Fruit fly (Drosophila melanogaster) whole organism, embryonic: ENCODE results near the gene cyr.

Experiments
- BEAF-32 ChIP-seq: fragments of 200-800 bp; sonication (Bioruptor generic); optimal IDR thresholded peaks from 3 replicates; lab custom pipeline; 2017; ENCODE audit warnings: missing biosample characterization, missing genetic modification characterization, mild to moderate bottlenecking, moderate library complexity, missing genetic modification reagents
- CG10267 ChIP-seq: fragments of 200-800 bp; sonication (Bioruptor generic); optimal IDR thresholded peaks from 2 replicates; lab custom pipeline; 2018; ENCODE audit warnings: missing biosample characterization, mild to moderate bottlenecking, missing genetic modification characterization, moderate library complexity
- CG12659 ChIP-seq: fragments of 200-800 bp; sonication (Bioruptor generic); optimal IDR thresholded peaks from 3 replicates; lab custom pipeline; 2017; ENCODE audit warnings: mild to moderate bottlenecking, missing biosample characterization, missing genetic modification reagents, missing genetic modification characterization
- CG13287 ChIP-seq: fragments of 200-800 bp; sonication (Bioruptor generic); IDR thresholded peaks from 2 replicates; pipeline ENCODE4 v1.3.6; 2022; ENCODE audit warnings: missing biosample characterization, missing genetic modification characterization; ENCODE audit not compliant: partially characterized antibody
- CG14710 ChIP-seq: fragments of 200-800 bp; sonication (Bioruptor generic); optimal IDR thresholded peaks from 3 replicates; lab custom pipeline; 2019; ENCODE audit warnings: missing biosample characterization, mild to moderate bottlenecking, missing genetic modification characterization, moderate library complexity
- CG15514 ChIP-seq: fragments of 200-800 bp; sonication (Bioruptor generic); optimal IDR thresholded peaks from 3 replicates; lab custom pipeline; 2017; ENCODE audit warnings: missing biosample characterization, missing genetic modification characterization, mild to moderate bottlenecking, moderate library complexity, missing genetic modification reagents
- CG2116 ChIP-seq: fragments of 200-800 bp; sonication (Bioruptor generic); optimal IDR thresholded peaks from 3 replicates; lab custom pipeline; 2018; ENCODE audit warnings: missing biosample characterization, mild to moderate bottlenecking, missing genetic modification characterization
- CG30020 ChIP-seq: fragments of 200-800 bp; optimal IDR thresholded peaks from 2 replicates; lab custom pipeline; 2019; ENCODE audit warnings: missing biosample characterization, mild to moderate bottlenecking, missing genetic modification characterization, moderate library complexity
- CG32532 ChIP-seq: fragments of 200-800 bp; sonication (Bioruptor generic); IDR thresholded peaks from 2 replicates; pipeline ENCODE4 v1.3.6; 2022; ENCODE audit warnings: missing biosample characterization, missing genetic modification characterization
- CG33213 ChIP-seq: fragments of 200-800 bp; sonication (Bioruptor generic); optimal IDR thresholded peaks from 3 replicates; lab custom pipeline; 2016; ENCODE audit warnings: missing biosample characterization, missing genetic modification characterization
- CG4424 ChIP-seq: fragments of 200-800 bp; sonication (Bioruptor generic); optimal IDR thresholded peaks from 3 replicates; lab custom pipeline; 2016; ENCODE audit warnings: missing biosample characterization, missing genetic modification characterization
- CG5953 ChIP-seq: fragments of 200-800 bp; sonication (Bioruptor generic); IDR thresholded peaks from 2 replicates; pipeline ENCODE4 v1.3.6; 2022; ENCODE audit warnings: missing biosample characterization, missing genetic modification characterization
- CG6272 ChIP-seq: fragments of 200-800 bp; sonication (Bioruptor generic); IDR thresholded peaks from 2 replicates; pipeline ENCODE4 v1.3.6; 2022; ENCODE audit warnings: missing biosample characterization, missing genetic modification characterization
- CG7372 ChIP-seq: fragments of 200-800 bp; sonication (Bioruptor generic); IDR thresholded peaks from 2 replicates; pipeline ENCODE4 v1.3.6; 2022; ENCODE audit warnings: missing biosample characterization, missing genetic modification characterization
- CG8089 ChIP-seq: fragments of 200-800 bp; sonication (Bioruptor generic); optimal IDR thresholded peaks from 3 replicates; lab custom pipeline; 2016; ENCODE audit warnings: missing biosample characterization, missing genetic modification characterization
- CG9797 ChIP-seq: fragments of 200-800 bp; sonication (Bioruptor generic); optimal IDR thresholded peaks from 3 replicates; lab custom pipeline; 2018; ENCODE audit warnings: missing biosample characterization, mild to moderate bottlenecking, missing genetic modification characterization
- Dad ChIP-seq: fragments of 200-800 bp; sonication (Bioruptor generic); optimal IDR thresholded peaks from 3 replicates; lab custom pipeline; 2016; ENCODE audit warnings: missing biosample characterization, missing genetic modification characterization
- Deaf1 ChIP-seq: fragments of 200-800 bp; optimal IDR thresholded peaks from 3 replicates; lab custom pipeline; 2019; ENCODE audit warnings: missing biosample characterization, mild to moderate bottlenecking, missing genetic modification characterization, moderate library complexity
- Dp ChIP-seq: fragments of 200-800 bp; sonication (Bioruptor generic); optimal IDR thresholded peaks from 2 replicates; lab custom pipeline; 2018; ENCODE audit warnings: missing biosample characterization, mild to moderate bottlenecking, missing genetic modification characterization, moderate library complexity
- Dref ChIP-seq: fragments of 200-800 bp; sonication (Bioruptor generic); IDR thresholded peaks from 2 replicates; pipeline ENCODE4 v1.3.6; 2022; ENCODE audit warnings: missing biosample characterization, missing genetic modification characterization
- Ets97D ChIP-seq: fragments of 200-800 bp; sonication (Bioruptor generic); optimal IDR thresholded peaks from 3 replicates; lab custom pipeline; 2016; ENCODE audit warnings: missing biosample characterization, missing genetic modification characterization
- MESR4 ChIP-seq: fragments of 200-800 bp; sonication (Bioruptor generic); optimal IDR thresholded peaks from 2 replicates; lab custom pipeline; 2018; ENCODE audit warnings: missing biosample characterization, mild to moderate bottlenecking, missing genetic modification characterization, moderate library complexity
- Myb ChIP-seq: fragments of 200-800 bp; sonication (Bioruptor generic); optimal IDR thresholded peaks from 2 replicates; lab custom pipeline; 2016; ENCODE audit warnings: missing biosample characterization, missing genetic modification characterization
- NC2β ChIP-seq: fragments of 200-800 bp; sonication (Bioruptor generic); optimal IDR thresholded peaks from 2 replicates; lab custom pipeline; 2016; ENCODE audit warnings: missing biosample characterization, missing genetic modification characterization
- Sin3A ChIP-seq: fragments of >200 bp; optimal IDR thresholded peaks from 2 replicates; lab custom pipeline; 2018
- Sry-β ChIP-seq: fragments of 200-800 bp; sonication (Bioruptor generic); optimal IDR thresholded peaks from 2 replicates; lab custom pipeline; 2018; ENCODE audit warnings: missing biosample characterization, mild to moderate bottlenecking, missing genetic modification characterization, moderate library complexity
- Sry-δ ChIP-seq: fragments of 200-800 bp; sonication (Bioruptor generic); optimal IDR thresholded peaks from 2 replicates; lab custom pipeline; 2016; ENCODE audit warnings: missing biosample characterization, missing genetic modification characterization
- amos ChIP-seq: fragments of 200-800 bp; sonication (Bioruptor generic); IDR thresholded peaks from 2 replicates; pipeline ENCODE4 v1.3.6; 2022; ENCODE audit warnings: missing biosample characterization, missing genetic modification characterization; ENCODE audit not compliant: partially characterized antibody
- ap ChIP-seq: fragments of 200-800 bp; sonication (Bioruptor generic); IDR thresholded peaks from 2 replicates; pipeline ENCODE4 v1.3.6; 2022; ENCODE audit warnings: missing biosample characterization, missing genetic modification characterization
- bigmax ChIP-seq: fragments of 200-800 bp; sonication (Bioruptor generic); optimal IDR thresholded peaks from 2 replicates; lab custom pipeline; 2018; ENCODE audit warnings: missing biosample characterization, mild to moderate bottlenecking, missing genetic modification characterization
- cas ChIP-seq: fragments of 200-800 bp; sonication (Bioruptor generic); IDR thresholded peaks from 2 replicates; pipeline ENCODE4 v1.3.6; 2022; ENCODE audit warnings: missing biosample characterization, missing genetic modification characterization
- chinmo ChIP-seq: fragments of 200-800 bp; sonication (Bioruptor generic); IDR thresholded peaks from 4 replicates; pipeline ENCODE4 v1.3.6; 2022; ENCODE audit warnings: missing biosample characterization, missing genetic modification characterization; ENCODE audit not compliant: partially characterized antibody
- crc ChIP-seq: fragments of 200-800 bp; sonication (Bioruptor generic); optimal IDR thresholded peaks from 2 replicates; lab custom pipeline; 2016; ENCODE audit warnings: missing biosample characterization, missing genetic modification characterization
- fd102C ChIP-seq: fragments of 200-800 bp; sonication (Bioruptor generic); optimal IDR thresholded peaks from 2 replicates; lab custom pipeline; 2018; ENCODE audit warnings: missing biosample characterization, mild to moderate bottlenecking, missing genetic modification characterization, moderate library complexity
- gce ChIP-seq: fragments of 200-800 bp; sonication (Bioruptor generic); IDR thresholded peaks from 3 replicates; pipeline ENCODE4 v1.3.6; 2022; ENCODE audit warnings: missing biosample characterization, missing genetic modification characterization
- gem ChIP-seq: fragments of 200-800 bp; sonication (Bioruptor generic); optimal IDR thresholded peaks from 2 replicates; lab custom pipeline; 2019; ENCODE audit warnings: missing biosample characterization, mild to moderate bottlenecking, missing genetic modification characterization, moderate library complexity
- gfzf ChIP-seq: fragments of 200-800 bp; sonication (Bioruptor generic); optimal IDR thresholded peaks from 2 replicates; lab custom pipeline; 2016; ENCODE audit warnings: missing biosample characterization, mild to moderate bottlenecking, missing genetic modification characterization, moderate library complexity
- hth ChIP-seq: fragments of >200 bp; optimal IDR thresholded peaks from 2 replicates; lab custom pipeline; 2017; ENCODE audit warnings: inconsistent platforms
- nmo ChIP-seq: fragments of 200-800 bp; sonication (Bioruptor generic); optimal IDR thresholded peaks from 2 replicates; lab custom pipeline; 2018; ENCODE audit warnings: missing biosample characterization, mild to moderate bottlenecking, missing genetic modification characterization, moderate library complexity
- pfk ChIP-seq: fragments of 200-800 bp; sonication (Bioruptor generic); optimal IDR thresholded peaks from 2 replicates; lab custom pipeline; 2018; ENCODE audit warnings: missing biosample characterization, mild to moderate bottlenecking, missing genetic modification characterization, moderate library complexity
- phol ChIP-seq: fragments of 200-800 bp; sonication (Bioruptor generic); optimal IDR thresholded peaks from 3 replicates; lab custom pipeline; 2018; ENCODE audit warnings: missing biosample characterization, mild to moderate bottlenecking, missing genetic modification characterization, moderate library complexity
- psq ChIP-seq: fragments of 200-800 bp; sonication (Bioruptor generic); optimal IDR thresholded peaks from 2 replicates; lab custom pipeline; 2017; ENCODE audit warnings: missing biosample characterization, missing genetic modification characterization
- pzg ChIP-seq: fragments of 200-800 bp; sonication (Bioruptor generic); optimal IDR thresholded peaks from 3 replicates; lab custom pipeline; 2018; ENCODE audit warnings: missing biosample characterization, mild to moderate bottlenecking, missing genetic modification characterization, moderate library complexity
- salm ChIP-seq: fragments of 200-800 bp; sonication (Bioruptor generic); optimal IDR thresholded peaks from 2 replicates; lab custom pipeline; 2018; ENCODE audit warnings: missing biosample characterization, mild to moderate bottlenecking, missing genetic modification characterization
- sens ChIP-seq: fragments of 200-800 bp; sonication (Bioruptor generic); peaks from one replicate; lab custom pipeline; 2016; ENCODE audit warnings: missing biosample characterization, missing genetic modification characterization
- sisA ChIP-seq: fragments of 200-800 bp; sonication (Bioruptor generic); IDR thresholded peaks from 2 replicates; pipeline ENCODE4 v1.3.6; 2022; ENCODE audit warnings: missing biosample characterization, missing genetic modification characterization
- stwl ChIP-seq: fragments of 200-800 bp; sonication (Bioruptor generic); optimal IDR thresholded peaks from 3 replicates; lab custom pipeline; 2018; ENCODE audit warnings: missing biosample characterization, mild to moderate bottlenecking, missing genetic modification characterization, moderate library complexity
- tio ChIP-seq: fragments of 200-800 bp; sonication (Bioruptor generic); optimal IDR thresholded peaks from 2 replicates; lab custom pipeline; 2017; ENCODE audit warnings: missing biosample characterization, missing genetic modification characterization, inconsistent platforms
- trem ChIP-seq: fragments of 200-800 bp; optimal IDR thresholded peaks from 3 replicates; lab custom pipeline; 2019; ENCODE audit warnings: missing biosample characterization, mild to moderate bottlenecking, missing genetic modification characterization, moderate library complexity
- zfh1 ChIP-seq: fragments of 200-800 bp; sonication (Bioruptor generic); IDR thresholded peaks from 3 replicates; pipeline ENCODE4 v1.3.6; 2022; ENCODE audit warnings: missing biosample characterization, missing genetic modification characterization

Gene cyr

DNA sequence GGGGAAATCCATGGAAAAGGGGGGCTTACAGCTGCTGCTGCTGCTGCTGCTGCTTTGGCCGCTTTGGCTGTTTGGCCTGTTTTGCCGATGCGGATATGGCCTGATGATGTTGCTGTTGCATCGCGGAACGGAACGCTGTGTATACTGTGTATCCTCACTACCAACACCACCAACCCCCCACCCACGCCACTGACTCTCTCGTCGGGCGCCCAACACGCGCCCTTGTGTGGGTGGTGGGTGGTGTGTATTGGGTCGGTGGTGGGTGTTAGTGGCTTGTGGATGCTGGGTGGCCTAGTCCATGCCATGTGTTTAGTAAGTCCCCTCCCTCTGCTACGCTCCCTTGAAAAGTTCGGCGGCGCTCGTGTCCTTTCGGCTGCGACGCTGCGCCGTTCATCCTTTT is 42.2 kb upstream of the cyr start (continued):
- TF ChIP-seq CG32532 (GFP tag; lab: Robert Waterston, UW), result peak; percentile 20; the same call in 1 of the 2 replicates
- TF ChIP-seq sens (GFP tag; lab: Kevin White, UChicago), result peak; percentile 7
- TF ChIP-seq zfh1 (GFP tag; lab: Robert Waterston, UW), result 0 out of 3 replicates have a peak, but pooled peaks have one; percentile 18
- TF ChIP-seq salm, result no peak
- TF ChIP-seq amos, result peak; percentile 10; the same call in 1 of the 2 replicates
- TF ChIP-seq Deaf1 (tag; lab: Kevin White, UChicago), result peak; percentile 79
- TF ChIP-seq cas (GFP tag; lab: Robert Waterston, UW), result no peak
- TF ChIP-seq tio (GFP tag; lab: Kevin White, UChicago), result no peak
- TF ChIP-seq psq (GFP tag; lab: Kevin White, UChicago), result no peak

DNA sequence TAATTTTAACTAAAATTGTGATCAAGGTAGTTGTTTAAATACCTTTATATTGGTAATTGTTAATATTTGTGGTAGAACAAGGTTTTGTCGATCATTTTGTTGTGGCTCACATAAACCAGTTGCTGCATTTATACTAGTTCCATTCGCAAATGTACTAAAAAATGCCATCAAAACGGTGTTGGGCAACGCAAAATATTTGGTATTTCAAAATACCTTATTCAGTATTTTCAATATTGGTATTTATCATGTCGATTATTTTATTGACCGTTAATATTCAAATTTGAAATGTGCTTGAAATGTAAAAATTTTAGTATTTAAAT is 41.5 kb upstream of the cyr start, which contains the start of gene slpr:
Gene slpr, minus strand, starts transcription at position 156 of the 320 bp plus-strand sequence.
- TF ChIP-seq bigmax (GFP tag; lab: Kevin White, UChicago) (no peak), Sin3A (peak; percentile 22), stwl (tag; lab: Kevin White, UChicago) (peak; percentile 48), CG5953 (no peak), nmo (GFP tag; lab: Kevin White, UChicago) (peak; percentile 23), hth (lab: Kevin White, UChicago) (no peak), CG7372 (GFP tag; lab: Robert Waterston, UW) (no peak), trem (tag; lab: Kevin White, UChicago) (peak; percentile 27), Ets97D (GFP tag; lab: Kevin White, UChicago) (peak; percentile 50), fd102C (GFP tag; lab: Kevin White, UChicago) (no peak), phol (tag; lab: Kevin White, UChicago) (peak; percentile 20), chinmo (0 out of 4 replicates have a peak, but pooled peaks have one; percentile 8), pfk (no peak), CG4424 (GFP tag; lab: Kevin White, UChicago) (no peak), CG12659 (GFP tag; lab: Kevin White, UChicago) (peak; percentile 28), gce (GFP tag; lab: Robert Waterston, UW) (no peak), Myb (peak; percentile 91), CG15514 (GFP tag; lab: Kevin White, UChicago) (peak; percentile 99), BEAF-32 (peak; percentile 35), crc (GFP tag; lab: Kevin White, UChicago) (no peak), Dref (peak; percentile 53), CG6272 (GFP tag; lab: Robert Waterston, UW) (no peak), gem (tag; lab: Kevin White, UChicago) (no peak), Dp (GFP tag; lab: Kevin White, UChicago) (peak; percentile 60), NC2β (no peak), Sry-β (GFP tag; lab: Kevin White, UChicago) (no peak), Sry-δ (GFP tag; lab: Kevin White, UChicago) (peak; percentile 11), CG14710 (tag; lab: Kevin White, UChicago) (peak; percentile 44), CG10267 (tag; lab: Kevin White, UChicago) (peak; percentile 92), pzg (GFP tag; lab: Kevin White, UChicago) (peak; percentile 69), MESR4 (GFP tag; lab: Kevin White, UChicago) (peak; percentile 6), CG8089 (GFP tag; lab: Kevin White, UChicago) (no peak), sisA (no peak), CG33213 (GFP tag; lab: Kevin White, UChicago) (peak; percentile 3), CG2116 (GFP tag; lab: Kevin White, UChicago) (peak; percentile 57), CG13287 (peak; percentile 11; the same call in 1 of the 2 replicates), gfzf (GFP tag; lab: Kevin White, UChicago) (peak; percentile 83), cas (GFP tag; lab: Robert Waterston, UW) (no peak), CG30020 (no peak), Dad (GFP tag; lab: Kevin White, UChicago) (no peak), CG9797 (GFP tag; lab: Kevin White, UChicago) (peak; percentile 66), ap (GFP tag; lab: Robert Waterston, UW) (no peak)
